Fruit fly (Drosophila melanogaster): ENCODE data around the gene CG18666.

CG18666 gene

DNA sequence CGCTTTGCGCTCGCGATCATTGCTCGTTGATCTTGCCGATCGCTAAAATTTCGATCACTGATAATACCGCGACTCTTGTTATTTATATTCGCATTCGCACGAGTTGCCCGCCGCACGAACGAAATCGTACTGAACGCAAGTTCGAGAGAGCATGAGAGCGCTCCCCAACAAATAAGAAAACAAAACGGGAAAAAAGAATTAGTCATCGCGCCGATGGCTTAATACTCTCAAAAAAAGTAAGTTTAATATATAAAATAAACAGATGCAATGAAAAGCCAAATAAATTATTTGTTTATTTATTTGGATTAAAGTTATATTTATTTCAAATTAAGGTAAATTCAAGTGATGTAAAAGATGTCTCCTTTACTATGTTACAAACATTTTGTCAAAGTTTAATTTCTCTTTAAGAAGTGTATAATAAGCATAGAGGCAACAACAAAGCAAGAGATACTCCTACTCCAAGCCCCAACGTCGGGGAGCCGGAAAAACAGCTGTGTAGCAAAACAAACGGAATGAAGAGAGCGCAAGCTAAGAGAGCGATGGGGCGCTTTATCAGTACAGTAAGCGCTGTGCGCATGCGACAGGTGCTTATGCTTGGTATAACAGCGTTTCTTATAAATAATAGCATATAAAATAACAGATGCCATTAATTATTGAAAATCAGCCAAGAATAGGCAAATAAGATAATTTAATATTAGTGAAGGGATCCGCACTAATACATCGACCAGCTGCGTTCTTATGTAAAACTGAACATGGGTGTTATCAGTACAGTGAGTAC, 22.9 kb downstream of the CG18666 start (continued):
- TF ChIP-seq Mad (GFP tag; optimal IDR thresholded peaks at IDR 0.05) (peak; percentile 75), Hsf (GFP tag; optimal IDR thresholded peaks at IDR 0.05) (peak; percentile 81), CG4424 (GFP tag; optimal IDR thresholded peaks at IDR 0.05) (peak; percentile 62), E2f2 (GFP tag; IDR thresholded peaks at IDR 0.05) (peak; percentile 71), CG31224 (GFP tag; IDR thresholded peaks at IDR 0.05) (no peak), CG8944 (GFP tag; optimal IDR thresholded peaks at IDR 0.05) (peak; percentile 41), sob (GFP tag; IDR thresholded peaks at IDR 0.05) (peak; percentile 62), twi (tag; optimal IDR thresholded peaks at IDR 0.05) (peak; percentile 38), Sin3A (optimal IDR thresholded peaks at IDR 0.05) (no peak), CG43689 (GFP tag; IDR thresholded peaks at IDR 0.05) (peak; percentile 57), CG34422 (GFP tag; IDR thresholded peaks at IDR 0.05) (peak; percentile 40; the same call in 2 of the 3 replicates), CG9797 (GFP tag; optimal IDR thresholded peaks at IDR 0.05) (no peak), mirr (GFP tag; optimal IDR thresholded peaks at IDR 0.05) (peak; percentile 28), dpn (GFP tag; optimal IDR thresholded peaks at IDR 0.05) (peak; percentile 43 to 86), Lim3 (GFP tag; IDR thresholded peaks at IDR 0.05) (peak; percentile 32; the same call in 1 of the 2 replicates), CG31365 (tag; optimal IDR thresholded peaks at IDR 0.05) (no peak), CG17912 (GFP tag; optimal IDR thresholded peaks at IDR 0.05) (no peak), dmrt11E (tag; optimal IDR thresholded peaks at IDR 0.05) (peak; percentile 66), Rx (GFP tag; IDR thresholded peaks at IDR 0.05) (peak; percentile 65; the same call in 1 of the 2 replicates), chif (GFP tag; optimal IDR thresholded peaks at IDR 0.05) (peak; percentile 69 to 84), MTF-1 (GFP tag; optimal IDR thresholded peaks at IDR 0.05; ENCODE audit: borderline replicate concordance) (no peak), CG13624 (GFP tag; optimal IDR thresholded peaks at IDR 0.05) (peak; percentile 0), phol (tag; optimal IDR thresholded peaks at IDR 0.05) (peak; percentile 76), H2.0 (GFP tag; IDR thresholded peaks at IDR 0.05) (peak; percentile 84), al (GFP tag; IDR thresholded peaks at IDR 0.05) (peak; percentile 72), ac (GFP tag; optimal IDR thresholded peaks at IDR 0.05) (no peak), Mrtf (GFP tag; IDR thresholded peaks at IDR 0.05) (peak; percentile 81), Gsc (GFP tag; IDR thresholded peaks at IDR 0.05) (no peak), CG11093 (GFP tag; IDR thresholded peaks at IDR 0.05) (peak; percentile 55; the same call in 2 of the 3 replicates), CG30020 (tag; optimal IDR thresholded peaks at IDR 0.05) (peak; percentile 40), CG10209 (GFP tag; optimal IDR thresholded peaks at IDR 0.05) (peak; percentile 79), CG17612 (GFP tag; IDR thresholded peaks at IDR 0.05) (no peak), Dll (GFP tag; IDR thresholded peaks at IDR 0.05; ENCODE audit: partially characterized antibody) (no peak), yki (optimal IDR thresholded peaks at IDR 0.05) (peak; percentile 5), Vsx1 (GFP tag; optimal IDR thresholded peaks at IDR 0.05) (no peak), CG12942 (GFP tag; optimal IDR thresholded peaks at IDR 0.05) (peak; percentile 69), stwl (tag; optimal IDR thresholded peaks at IDR 0.05) (no peak), inv (GFP tag; IDR thresholded peaks at IDR 0.05; ENCODE audit: partially characterized antibody) (no peak), chn (GFP tag; optimal IDR thresholded peaks at IDR 0.05) (peak; percentile 77), gro (GFP tag; optimal IDR thresholded peaks at IDR 0.05) (peak; percentile 7), bcd (GFP tag; optimal IDR thresholded peaks at IDR 0.05) (peak; percentile 55), CG17361 (GFP tag; IDR thresholded peaks at IDR 0.05) (peak; percentile 88), pros (GFP tag; optimal IDR thresholded peaks at IDR 0.05) (no peak), fd96Cb (tag; optimal IDR thresholded peaks at IDR 0.05) (peak; percentile 75), Camta (GFP tag; optimal IDR thresholded peaks at IDR 0.05) (peak; percentile 47), CG12744 (GFP tag; optimal IDR thresholded peaks at IDR 0.05) (peak; percentile 42), CG14710 (tag; optimal IDR thresholded peaks at IDR 0.05) (peak; percentile 77), Six4 (GFP tag; optimal IDR thresholded peaks at IDR 0.05) (peak; percentile 74), CG4820 (GFP tag; optimal IDR thresholded peaks at IDR 0.05) (peak; percentile 38), CG7987 (GFP tag; optimal IDR thresholded peaks at IDR 0.05) (peak; percentile 1)

Data from whole organism, embryonic.